Worm (Caenorhabditis elegans) whole organism, L4/young adult: Measurements from ENCODE around the gene C10C6.13.

Experiments
- W03F9.2 ChIP-seq: fragments of 150-350 bp; optimal IDR thresholded peaks from 2 replicates; lab custom pipeline; 2014; ENCODE audit warnings: missing biosample characterization, missing genetic modification characterization
- dao-5 ChIP-seq: sonication (generic microtip); optimal IDR thresholded peaks from 2 replicates; lab custom pipeline; 2016; ENCODE audit warnings: missing genotype, missing genetic modification characterization, moderate library complexity, missing compliant biosample characterization

DNA sequence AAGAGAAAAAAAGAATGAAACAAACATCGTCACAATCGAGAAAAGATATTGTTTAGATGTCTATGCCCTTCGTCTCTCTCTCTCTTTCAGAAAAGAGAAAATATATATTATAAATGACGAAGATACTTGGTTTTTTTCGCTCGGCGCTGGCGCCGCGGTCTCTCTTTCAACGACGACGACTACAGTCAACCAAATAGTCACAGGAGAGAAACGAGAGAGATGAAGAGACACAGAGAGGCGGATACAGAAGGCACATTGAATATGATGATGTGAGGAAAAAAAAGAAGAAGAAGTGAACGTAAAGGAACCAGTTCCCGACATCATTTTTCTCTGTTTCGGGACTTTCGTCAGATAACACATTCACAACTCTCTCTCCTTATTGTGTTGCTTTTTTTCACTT, 21.9 kb upstream of the C10C6.13 start:
- TF ChIP-seq dao-5 (tag; lab: Kevin White, UChicago) (no peak), W03F9.2 (no peak)
